Worm (Caenorhabditis elegans) whole organism, L1 larva: ENCODE measurements around the gene Y43C5A.4.

Experiments
- C16A3.4 ChIP-seq: fragments of 150-350 bp; optimal IDR thresholded peaks from 2 replicates; lab custom pipeline; 2014; ENCODE audit warnings: missing biosample characterization, missing genetic modification characterization
- C34B4.2 ChIP-seq: sonication (generic microtip); optimal IDR thresholded peaks from 2 replicates; lab custom pipeline; 2017; ENCODE audit warnings: mild to moderate bottlenecking, missing genetic modification characterization, missing compliant biosample characterization
- Y116A8C.19 ChIP-seq: sonication (generic microtip); optimal IDR thresholded peaks from 2 replicates; lab custom pipeline; 2016; ENCODE audit warnings: missing compliant biosample characterization, missing genetic modification characterization, borderline replicate concordance
- blmp-1 ChIP-seq: fragments of 150-350 bp; optimal IDR thresholded peaks from 2 replicates; lab custom pipeline; 2014; ENCODE audit warnings: missing biosample characterization, missing genetic modification characterization
- ceh-63 ChIP-seq: fragments of 200-800 bp; sonication (Bioruptor generic); optimal IDR thresholded peaks from 2 replicates; lab custom pipeline; 2018; ENCODE audit warnings: mild to moderate bottlenecking, missing genetic modification characterization, missing compliant biosample characterization
- ceh-8 ChIP-seq: fragments of 200-800 bp; sonication (Bioruptor generic); optimal IDR thresholded peaks from 2 replicates; lab custom pipeline; 2018; ENCODE audit warnings: mild to moderate bottlenecking, missing genetic modification characterization, moderate library complexity, missing compliant biosample characterization
- ceh-88 ChIP-seq: fragments of 200-800 bp; sonication (Bioruptor generic); IDR thresholded peaks from 2 replicates; pipeline ENCODE4 v1.3.6; 2022; ENCODE audit warnings: missing genetic modification characterization, missing compliant biosample characterization
- ces-1 ChIP-seq: fragments of 150-350 bp; optimal IDR thresholded peaks from 2 replicates; lab custom pipeline; 2014; ENCODE audit warnings: missing biosample characterization, missing genetic modification reagents, missing genetic modification characterization
- egl-13 ChIP-seq: sonication (generic microtip); optimal IDR thresholded peaks from 2 replicates; lab custom pipeline; 2016; ENCODE audit warnings: missing genotype, missing genetic modification reagents, missing genetic modification characterization, missing compliant biosample characterization
- egl-27 ChIP-seq, 2 experiments: fragments of 150-350 bp in 1 of 2; sonication (generic microtip); optimal IDR thresholded peaks; 3 replicates each; lab custom pipeline; 2017 to 2018; ENCODE audit warnings: missing biosample characterization in 2 of 2, missing genetic modification characterization in 2 of 2, missing genetic modification reagents in 2 of 2
- elt-2 ChIP-seq: sonication (generic microtip); optimal IDR thresholded peaks from 2 replicates; lab custom pipeline; 2016; ENCODE audit warnings: missing genetic modification characterization, mild to moderate bottlenecking, inconsistent platforms, missing compliant biosample characterization, missing genetic modification reagents
- elt-3 ChIP-seq, 6 experiments: fragments of 150-350 bp in 1 of 6; sonication (generic microtip); optimal IDR thresholded peaks; 2 replicates each; lab custom pipeline; 2017 to 2018; ENCODE audit warnings: missing biosample characterization in 6 of 6, missing genetic modification characterization in 6 of 6, inconsistent platforms in 1 of 6
- ets-5 ChIP-seq: fragments of 200-800 bp; sonication (Bioruptor generic); IDR thresholded peaks from 2 replicates; pipeline ENCODE4 v1.3.6; 2022; ENCODE audit warnings: missing genetic modification characterization, missing compliant biosample characterization
- fkh-4 ChIP-seq: sonication (generic microtip); optimal IDR thresholded peaks from 2 replicates; lab custom pipeline; 2016; ENCODE audit warnings: missing compliant biosample characterization, missing genetic modification characterization, borderline replicate concordance
- fkh-8 ChIP-seq: sonication (generic microtip); optimal IDR thresholded peaks from 2 replicates; lab custom pipeline; 2016; ENCODE audit warnings: mild to moderate bottlenecking, missing genetic modification characterization, missing compliant biosample characterization
- grh-1 ChIP-seq: fragments of 200-800 bp; sonication (Bioruptor generic); IDR thresholded peaks from 2 replicates; pipeline ENCODE4 v1.3.6; 2022; ENCODE audit warnings: missing genetic modification reagents, missing genetic modification characterization, missing compliant biosample characterization
- hlh-4 ChIP-seq: sonication (generic microtip); optimal IDR thresholded peaks from 2 replicates; lab custom pipeline; 2016; ENCODE audit warnings: mild to moderate bottlenecking, missing genetic modification characterization, missing compliant biosample characterization
- hpl-2 ChIP-seq: fragments of 150-350 bp; optimal IDR thresholded peaks from 2 replicates; lab custom pipeline; 2014; ENCODE audit warnings: missing biosample characterization, missing genetic modification reagents, missing genetic modification characterization
- isw-1 ChIP-seq: fragments of 200-800 bp; sonication (Bioruptor generic); IDR thresholded peaks from 2 replicates; pipeline ENCODE4 v1.3.6; 2022; ENCODE audit warnings: missing genetic modification characterization, missing compliant biosample characterization
- jun-1 ChIP-seq: fragments of 150-350 bp; optimal IDR thresholded peaks from 2 replicates; lab custom pipeline; 2014; ENCODE audit warnings: missing biosample characterization, missing genetic modification reagents, missing genetic modification characterization
- lin-13 ChIP-seq: fragments of 150-350 bp; optimal IDR thresholded peaks from 2 replicates; lab custom pipeline; 2014; ENCODE audit warnings: missing biosample characterization, missing genetic modification reagents, missing genetic modification characterization
- lin-14 ChIP-seq: fragments of 200-800 bp; sonication (Bioruptor generic); optimal IDR thresholded peaks from 2 replicates; lab custom pipeline; 2018; ENCODE audit warnings: mild to moderate bottlenecking, missing genetic modification characterization, moderate library complexity, missing compliant biosample characterization
- lin-15B ChIP-seq: fragments of 150-350 bp; sonication (generic microtip); optimal IDR thresholded peaks from 3 replicates; lab custom pipeline; 2014; ENCODE audit warnings: missing biosample characterization, missing genetic modification characterization
- lin-39 ChIP-seq: fragments of 150-350 bp; optimal IDR thresholded peaks from 2 replicates; lab custom pipeline; 2014; ENCODE audit warnings: missing biosample characterization, missing genetic modification reagents, missing genetic modification characterization
- mab-9 ChIP-seq: fragments of 200-800 bp; sonication (Bioruptor generic); IDR thresholded peaks from 2 replicates; pipeline ENCODE4 v1.3.6; 2022; ENCODE audit warnings: missing genetic modification reagents, missing genetic modification characterization, missing compliant biosample characterization
- mef-2 ChIP-seq: fragments of 150-350 bp; optimal IDR thresholded peaks from 2 replicates; lab custom pipeline; 2014; ENCODE audit warnings: missing biosample characterization, missing genetic modification characterization
- nhr-20 ChIP-seq: sonication (generic microtip); optimal IDR thresholded peaks from 2 replicates; lab custom pipeline; 2016; ENCODE audit warnings: mild to moderate bottlenecking, missing genetic modification characterization, missing compliant biosample characterization
- nhr-76 ChIP-seq: sonication (generic microtip); optimal IDR thresholded peaks from 2 replicates; lab custom pipeline; 2017; ENCODE audit warnings: missing biosample characterization, missing genetic modification characterization
- nhr-77 ChIP-seq: fragments of 150-350 bp; optimal IDR thresholded peaks from 2 replicates; lab custom pipeline; 2014; ENCODE audit warnings: missing biosample characterization, missing genetic modification characterization
- nhr-85 ChIP-seq: sonication (generic microtip); peaks from one replicate; lab custom pipeline; 2016; ENCODE audit warnings: missing genetic modification characterization, inconsistent platforms, missing compliant biosample characterization
- nhr-90 ChIP-seq: sonication (generic microtip); optimal IDR thresholded peaks from 2 replicates; lab custom pipeline; 2016; ENCODE audit warnings: mild to moderate bottlenecking, missing genetic modification characterization, missing compliant biosample characterization; ENCODE audit not compliant: poor library complexity
- pax-3 ChIP-seq: fragments of 200-800 bp; sonication (Bioruptor generic); optimal IDR thresholded peaks from 2 replicates; lab custom pipeline; 2018; ENCODE audit warnings: mild to moderate bottlenecking, missing genetic modification characterization, moderate library complexity, missing compliant biosample characterization
- snpc-4 ChIP-seq: fragments of 150-350 bp; optimal IDR thresholded peaks from 2 replicates; lab custom pipeline; 2014; ENCODE audit warnings: missing biosample characterization, missing genetic modification characterization
- sox-4 ChIP-seq: sonication (generic microtip); optimal IDR thresholded peaks from 2 replicates; lab custom pipeline; 2016; ENCODE audit warnings: missing genetic modification characterization, missing compliant biosample characterization
- sup-37 ChIP-seq: fragments of 200-800 bp; sonication (Bioruptor generic); optimal IDR thresholded peaks from 2 replicates; lab custom pipeline; 2018; ENCODE audit warnings: mild to moderate bottlenecking, missing genetic modification characterization, missing compliant biosample characterization
- swsn-7 ChIP-seq: sonication (generic microtip); optimal IDR thresholded peaks from 2 replicates; lab custom pipeline; 2016; ENCODE audit warnings: missing genetic modification characterization, missing compliant biosample characterization
- unc-130 ChIP-seq: fragments of 150-350 bp; optimal IDR thresholded peaks from 2 replicates; lab custom pipeline; 2017; ENCODE audit warnings: missing biosample characterization, missing genetic modification characterization, inconsistent platforms
- unc-30 ChIP-seq: sonication (generic microtip); optimal IDR thresholded peaks from 2 replicates; lab custom pipeline; 2017; ENCODE audit warnings: missing biosample characterization, missing genetic modification characterization
- unc-62 ChIP-seq: fragments of 150-350 bp; optimal IDR thresholded peaks from 2 replicates; lab custom pipeline; 2014; ENCODE audit warnings: missing biosample characterization, missing genetic modification reagents, missing genetic modification characterization
- unc-86 ChIP-seq: sonication (generic microtip); optimal IDR thresholded peaks from 2 replicates; lab custom pipeline; 2016; ENCODE audit warnings: missing genetic modification characterization, missing compliant biosample characterization
- unc-98 ChIP-seq: fragments of 200-800 bp; sonication (Bioruptor generic); IDR thresholded peaks from 2 replicates; pipeline ENCODE4 v1.3.6; 2022; ENCODE audit warnings: missing genetic modification characterization, missing compliant biosample characterization
- vab-15 ChIP-seq: sonication (generic microtip); optimal IDR thresholded peaks from 2 replicates; lab custom pipeline; 2017; ENCODE audit warnings: missing genotype, mild to moderate bottlenecking, missing genetic modification characterization, missing compliant biosample characterization
- zag-1 ChIP-seq: fragments of 150-350 bp; optimal IDR thresholded peaks from 2 replicates; lab custom pipeline; 2014; ENCODE audit warnings: missing biosample characterization, missing genetic modification characterization
- zip-4 ChIP-seq: fragments of 200-800 bp; sonication (Bioruptor generic); optimal IDR thresholded peaks from 2 replicates; lab custom pipeline; 2018; ENCODE audit warnings: mild to moderate bottlenecking, missing genetic modification characterization, moderate library complexity, missing compliant biosample characterization
- ztf-11 ChIP-seq, 2 experiments: sonication (generic microtip); optimal IDR thresholded peaks; 2 replicates each; lab custom pipeline; 2016 to 2017; ENCODE audit warnings: missing genetic modification characterization in 2 of 2, missing biosample characterization in 1 of 2, missing compliant biosample characterization in 1 of 2

Y43C5A.4 gene

DNA sequence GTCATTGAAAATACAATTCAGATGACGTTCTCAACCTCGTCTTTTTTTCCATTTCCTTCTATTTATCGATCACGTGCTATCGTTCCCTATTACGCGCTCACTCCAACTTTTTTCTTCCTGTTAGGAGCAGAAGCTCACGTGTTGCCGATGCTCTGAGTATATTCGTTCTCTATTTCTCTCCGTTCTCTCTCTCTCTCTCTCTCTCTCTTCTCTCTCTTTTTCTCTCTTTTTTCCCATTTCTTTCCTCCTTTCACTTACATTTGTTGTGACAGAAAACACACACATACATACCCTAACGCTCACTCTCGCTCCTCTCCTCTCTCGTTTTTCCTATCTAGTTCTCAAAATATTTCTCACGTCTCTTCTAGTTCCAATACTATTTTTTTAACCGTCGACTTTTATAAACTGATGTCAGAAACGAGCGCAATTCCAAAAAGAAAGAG lies 25.4 kb upstream of the Y43C5A.4 start (continued):
- peak; percentile 77 for TF ChIP-seq C16A3.4 (tag; lab: Kevin White, UChicago)
- no peak for TF ChIP-seq Y116A8C.19 (tag; lab: Kevin White, UChicago)
- TF ChIP-seq ceh-63 (GFP tag; lab: Kevin White, UChicago), result no peak
- peak; percentile 51 for TF ChIP-seq fkh-4 (tag; lab: Kevin White, UChicago)
- TF ChIP-seq nhr-76 (tag; lab: Kevin White, UChicago), result no peak
- TF ChIP-seq nhr-90 (tag; lab: Kevin White, UChicago), result peak; percentile 80
- TF ChIP-seq grh-1, result peak; percentile 46; the same call in 1 of the 2 replicates
- peak; percentile 72 for TF ChIP-seq ceh-88 (GFP tag; lab: Robert Waterston, UW)
- peak; percentile 48; the same call in 1 of the 2 replicates for TF ChIP-seq unc-98 (GFP tag; lab: Robert Waterston, UW)
- TF ChIP-seq unc-62 (GFP tag; lab: Kevin White, UChicago), result no peak
- no peak for TF ChIP-seq hlh-4
- TF ChIP-seq elt-2, result peak; percentile 87
- TF ChIP-seq nhr-85 (tag; lab: Kevin White, UChicago), result peak; percentile 93
- TF ChIP-seq hpl-2 (GFP tag; lab: Kevin White, UChicago), result peak; percentile 23
- peak; percentile 32 for TF ChIP-seq snpc-4 (tag; lab: Kevin White, UChicago)
- peak; percentile 94 for TF ChIP-seq ceh-8 (GFP tag; lab: Kevin White, UChicago)
- TF ChIP-seq egl-13, result peak; percentile 97
- TF ChIP-seq nhr-20 (tag; lab: Kevin White, UChicago), result peak; percentile 96
- TF ChIP-seq sup-37 (GFP tag; lab: Kevin White, UChicago), result peak; percentile 74
- TF ChIP-seq ces-1 (GFP tag; lab: Kevin White, UChicago), result no peak
- peak; percentile 96 for TF ChIP-seq blmp-1 (tag; lab: Kevin White, UChicago)
- TF ChIP-seq unc-130 (tag; lab: Kevin White, UChicago), result no peak
- peak; percentile 84 for TF ChIP-seq jun-1 (tag; lab: Kevin White, UChicago)
- peak; percentile 97 for TF ChIP-seq unc-86 (tag; lab: Kevin White, UChicago)
- no peak for TF ChIP-seq ets-5 (GFP tag; lab: Robert Waterston, UW)
- peak; percentile 100 for TF ChIP-seq lin-14 (GFP tag; lab: Kevin White, UChicago)
- peak; percentile 67 for TF ChIP-seq zag-1 (tag; lab: Kevin White, UChicago)
- TF ChIP-seq isw-1 (GFP tag; lab: Robert Waterston, UW), result peak; percentile 83
- peak; percentile 87 for TF ChIP-seq lin-13
- peak in 1 of 6 experiments; percentile 60 for TF ChIP-seq elt-3 (tag; optimal IDR thresholded peaks at IDR 0.05; lab: Kevin White, UChicago)
- peak; percentile 55 for TF ChIP-seq zip-4 (GFP tag; lab: Kevin White, UChicago)
- no peak for TF ChIP-seq C34B4.2
- TF ChIP-seq lin-39 (tag; lab: Kevin White, UChicago), result peak; percentile 40
- peak; percentile 70 for TF ChIP-seq mef-2 (tag; lab: Kevin White, UChicago)
- TF ChIP-seq swsn-7 (tag; lab: Kevin White, UChicago), result peak; percentile 94
- peak in 1 of 2 experiments; percentile 41 for TF ChIP-seq ztf-11 (tag; optimal IDR thresholded peaks at IDR 0.05; lab: Kevin White, UChicago)
- TF ChIP-seq nhr-77 (tag; lab: Kevin White, UChicago), result peak; percentile 82
- peak; percentile 36 to 65 for TF ChIP-seq egl-27 (tag; optimal IDR thresholded peaks at IDR 0.05; lab: Kevin White, UChicago)
- peak; percentile 98 for TF ChIP-seq fkh-8
- no peak for TF ChIP-seq mab-9 (GFP tag; lab: Robert Waterston, UW)
- no peak for TF ChIP-seq lin-15B
- TF ChIP-seq vab-15 (tag; lab: Kevin White, UChicago), result peak; percentile 19
- TF ChIP-seq unc-30, result no peak
- peak; percentile 93 for TF ChIP-seq sox-4 (tag; lab: Kevin White, UChicago)
- peak; percentile 87 for TF ChIP-seq pax-3 (tag; lab: Kevin White, UChicago)
